Fruit fly (Drosophila melanogaster) whole organism, embryonic: ENCODE data around the gene EMC5.

Source experiments
- BEAF-32 ChIP-seq: fragments of 200-800 bp; sonication (Bioruptor generic); optimal IDR thresholded peaks from 3 replicates; lab custom pipeline; 2017; ENCODE audit warnings: missing biosample characterization, missing genetic modification characterization, mild to moderate bottlenecking, moderate library complexity, missing genetic modification reagents
- CG10431 ChIP-seq: fragments of 200-800 bp; sonication (Bioruptor generic); optimal IDR thresholded peaks from 3 replicates; lab custom pipeline; 2018; ENCODE audit warnings: missing biosample characterization, mild to moderate bottlenecking, missing genetic modification characterization
- CG11723 ChIP-seq: fragments of 200-800 bp; sonication (Bioruptor generic); optimal IDR thresholded peaks from 2 replicates; lab custom pipeline; 2017; ENCODE audit warnings: missing biosample characterization, mild to moderate bottlenecking, missing genetic modification characterization
- CG12659 ChIP-seq: fragments of 200-800 bp; sonication (Bioruptor generic); optimal IDR thresholded peaks from 3 replicates; lab custom pipeline; 2017; ENCODE audit warnings: mild to moderate bottlenecking, missing biosample characterization, missing genetic modification reagents, missing genetic modification characterization
- CG12744 ChIP-seq: fragments of 200-800 bp; sonication (Bioruptor generic); optimal IDR thresholded peaks from 2 replicates; lab custom pipeline; 2016; ENCODE audit warnings: missing biosample characterization, missing genetic modification characterization
- CG14667 ChIP-seq: fragments of 200-800 bp; sonication (Bioruptor generic); IDR thresholded peaks from 2 replicates; pipeline ENCODE4 v1.3.6; 2022; ENCODE audit warnings: missing biosample characterization, missing genetic modification characterization
- CG14860 ChIP-seq: fragments of 200-800 bp; sonication (Bioruptor generic); IDR thresholded peaks from 3 replicates; pipeline ENCODE4 v1.3.6; 2022; ENCODE audit warnings: missing biosample characterization, missing genetic modification characterization; ENCODE audit not compliant: partially characterized antibody
- CG1529 ChIP-seq: fragments of 200-800 bp; sonication (Bioruptor generic); optimal IDR thresholded peaks from 3 replicates; lab custom pipeline; 2018; ENCODE audit warnings: missing biosample characterization, missing genetic modification characterization
- CG15514 ChIP-seq: fragments of 200-800 bp; sonication (Bioruptor generic); optimal IDR thresholded peaks from 3 replicates; lab custom pipeline; 2017; ENCODE audit warnings: missing biosample characterization, missing genetic modification characterization, mild to moderate bottlenecking, moderate library complexity, missing genetic modification reagents
- CG17361 ChIP-seq: fragments of 200-800 bp; sonication (Bioruptor generic); IDR thresholded peaks from 3 replicates; pipeline ENCODE4 v1.3.6; 2022; ENCODE audit warnings: missing biosample characterization, missing genetic modification characterization
- CG17385 ChIP-seq: fragments of 200-800 bp; sonication (Bioruptor generic); optimal IDR thresholded peaks from 3 replicates; lab custom pipeline; 2018; ENCODE audit warnings: missing biosample characterization, mild to moderate bottlenecking, missing genetic modification characterization
- CG17802 ChIP-seq: fragments of 200-800 bp; sonication (Bioruptor generic); optimal IDR thresholded peaks from 2 replicates; lab custom pipeline; 2018; ENCODE audit warnings: missing biosample characterization, mild to moderate bottlenecking, missing genetic modification characterization, moderate library complexity
- CG2889 ChIP-seq: fragments of 200-800 bp; sonication (Bioruptor generic); IDR thresholded peaks from 3 replicates; pipeline ENCODE4 v1.3.6; 2022; ENCODE audit warnings: missing biosample characterization, missing genetic modification characterization
- CG30020 ChIP-seq: fragments of 200-800 bp; optimal IDR thresholded peaks from 2 replicates; lab custom pipeline; 2019; ENCODE audit warnings: missing biosample characterization, mild to moderate bottlenecking, missing genetic modification characterization, moderate library complexity
- CG3065 ChIP-seq: fragments of 200-800 bp; sonication (Bioruptor generic); optimal IDR thresholded peaks from 2 replicates; lab custom pipeline; 2016; ENCODE audit warnings: missing biosample characterization, missing genetic modification characterization
- CG4360 ChIP-seq: fragments of 200-800 bp; sonication (Bioruptor generic); IDR thresholded peaks from 2 replicates; pipeline ENCODE4 v1.3.6; 2022; ENCODE audit warnings: missing biosample characterization, missing genetic modification characterization
- CG4730 ChIP-seq: fragments of 200-800 bp; sonication (Bioruptor generic); IDR thresholded peaks from 2 replicates; pipeline ENCODE4 v1.3.6; 2022; ENCODE audit warnings: missing biosample characterization, missing genetic modification characterization
- CG6272 ChIP-seq: fragments of 200-800 bp; sonication (Bioruptor generic); IDR thresholded peaks from 2 replicates; pipeline ENCODE4 v1.3.6; 2022; ENCODE audit warnings: missing biosample characterization, missing genetic modification characterization
- CHES-1-like ChIP-seq: fragments of 200-800 bp; sonication (Bioruptor generic); optimal IDR thresholded peaks from 2 replicates; lab custom pipeline; 2016; ENCODE audit warnings: missing biosample characterization, missing genetic modification characterization
- Dek ChIP-seq: fragments of 200-800 bp; sonication (Bioruptor generic); optimal IDR thresholded peaks from 3 replicates; lab custom pipeline; 2019; ENCODE audit warnings: missing biosample characterization, mild to moderate bottlenecking, missing genetic modification characterization, moderate library complexity
- Gug ChIP-seq: fragments of 200-800 bp; sonication (Bioruptor generic); IDR thresholded peaks from 4 replicates; pipeline ENCODE4 v1.3.6; 2022; ENCODE audit warnings: missing biosample characterization, missing genetic modification characterization
- HLH4C ChIP-seq: fragments of 200-800 bp; sonication (Bioruptor generic); IDR thresholded peaks from 3 replicates; pipeline ENCODE4 v1.3.6; 2022; ENCODE audit warnings: missing biosample characterization, missing genetic modification characterization; ENCODE audit not compliant: partially characterized antibody
- HLHmδ ChIP-seq: fragments of 200-800 bp; sonication (Bioruptor generic); optimal IDR thresholded peaks from 2 replicates; lab custom pipeline; 2018; ENCODE audit warnings: missing biosample characterization, mild to moderate bottlenecking, missing genetic modification characterization, moderate library complexity
- Hr78 ChIP-seq, 2 experiments: fragments of 200-800 bp in 1 of 2; fragments of >200 bp in 1 of 2; sonication (Bioruptor generic) in 1 of 2; optimal IDR thresholded peaks; 2 replicates each; lab custom pipeline; 2017 to 2019; ENCODE audit warnings: missing biosample characterization in 2 of 2, missing genetic modification characterization in 2 of 2, mild to moderate bottlenecking in 1 of 2, moderate library complexity in 1 of 2
- Kr ChIP-seq: fragments of 200-800 bp; sonication (Bioruptor generic); optimal IDR thresholded peaks from 2 replicates; lab custom pipeline; 2017; ENCODE audit warnings: missing biosample characterization, mild to moderate bottlenecking, missing genetic modification characterization
- Spps ChIP-seq: fragments of 200-800 bp; sonication (Bioruptor generic); optimal IDR thresholded peaks from 2 replicates; lab custom pipeline; 2018; ENCODE audit warnings: missing biosample characterization, mild to moderate bottlenecking, missing genetic modification characterization
- TFAM ChIP-seq: fragments of 200-800 bp; sonication (Bioruptor generic); optimal IDR thresholded peaks from 2 replicates; lab custom pipeline; 2017; ENCODE audit warnings: missing biosample characterization, missing genetic modification characterization, inconsistent platforms
- ab ChIP-seq: fragments of 200-800 bp; sonication (Bioruptor generic); optimal IDR thresholded peaks from 2 replicates; lab custom pipeline; 2016; ENCODE audit warnings: missing biosample characterization, missing genetic modification characterization
- ara ChIP-seq: fragments of 200-800 bp; sonication (Bioruptor generic); IDR thresholded peaks from 2 replicates; pipeline ENCODE4 v1.3.6; 2022; ENCODE audit warnings: missing biosample characterization, missing genetic modification characterization
- az2 ChIP-seq: fragments of 200-800 bp; sonication (Bioruptor generic); optimal IDR thresholded peaks from 3 replicates; lab custom pipeline; 2016; ENCODE audit warnings: missing biosample characterization, missing genetic modification characterization
- bsh ChIP-seq, 2 experiments: fragments of 200-800 bp; sonication (Bioruptor generic); optimal IDR thresholded peaks; 2 replicates each; lab custom pipeline; 2017 to 2018; ENCODE audit warnings: mild to moderate bottlenecking in 2 of 2, missing biosample characterization in 2 of 2, missing genetic modification characterization in 2 of 2, moderate library complexity in 1 of 2
- btn ChIP-seq: fragments of 200-800 bp; sonication (Bioruptor generic); optimal IDR thresholded peaks from 2 replicates; lab custom pipeline; 2016; ENCODE audit warnings: missing biosample characterization, missing genetic modification characterization
- cas ChIP-seq: fragments of 200-800 bp; sonication (Bioruptor generic); IDR thresholded peaks from 2 replicates; pipeline ENCODE4 v1.3.6; 2022; ENCODE audit warnings: missing biosample characterization, missing genetic modification characterization
- caup ChIP-seq: fragments of 200-800 bp; sonication (Bioruptor generic); optimal IDR thresholded peaks from 3 replicates; lab custom pipeline; 2017; ENCODE audit warnings: missing biosample characterization, mild to moderate bottlenecking, missing genetic modification characterization, moderate library complexity; ENCODE audit not compliant: severe bottlenecking
- fu2 ChIP-seq: fragments of 200-800 bp; sonication (Bioruptor generic); optimal IDR thresholded peaks from 2 replicates; lab custom pipeline; 2016; ENCODE audit warnings: missing biosample characterization, missing genetic modification characterization
- gem ChIP-seq: fragments of 200-800 bp; sonication (Bioruptor generic); optimal IDR thresholded peaks from 2 replicates; lab custom pipeline; 2019; ENCODE audit warnings: missing biosample characterization, mild to moderate bottlenecking, missing genetic modification characterization, moderate library complexity
- hbn ChIP-seq: fragments of 200-800 bp; sonication (Bioruptor generic); IDR thresholded peaks from 2 replicates; pipeline ENCODE4 v1.3.6; 2022; ENCODE audit warnings: missing biosample characterization, missing genetic modification characterization; ENCODE audit not compliant: partially characterized antibody
- jumu ChIP-seq: fragments of 200-800 bp; sonication (Bioruptor generic); optimal IDR thresholded peaks from 3 replicates; lab custom pipeline; 2016; ENCODE audit warnings: missing biosample characterization, missing genetic modification characterization
- ken ChIP-seq: fragments of 200-800 bp; sonication (Bioruptor generic); IDR thresholded peaks from 3 replicates; pipeline ENCODE4 v1.3.6; 2022; ENCODE audit warnings: missing biosample characterization, missing genetic modification characterization
- mirr ChIP-seq: fragments of 200-800 bp; sonication (Bioruptor generic); optimal IDR thresholded peaks from 3 replicates; lab custom pipeline; 2018; ENCODE audit warnings: missing biosample characterization, mild to moderate bottlenecking, missing genetic modification characterization
- salm ChIP-seq: fragments of 200-800 bp; sonication (Bioruptor generic); optimal IDR thresholded peaks from 2 replicates; lab custom pipeline; 2018; ENCODE audit warnings: missing biosample characterization, mild to moderate bottlenecking, missing genetic modification characterization
- sens-2 ChIP-seq: fragments of 200-800 bp; sonication (Bioruptor generic); IDR thresholded peaks from 2 replicates; pipeline ENCODE4 v1.3.6; 2022; ENCODE audit warnings: missing biosample characterization, missing genetic modification characterization
- sisA ChIP-seq: fragments of 200-800 bp; sonication (Bioruptor generic); IDR thresholded peaks from 2 replicates; pipeline ENCODE4 v1.3.6; 2022; ENCODE audit warnings: missing biosample characterization, missing genetic modification characterization
- sqz ChIP-seq: fragments of 200-800 bp; sonication (Bioruptor generic); optimal IDR thresholded peaks from 3 replicates; lab custom pipeline; 2018; ENCODE audit warnings: missing biosample characterization, mild to moderate bottlenecking, missing genetic modification characterization
- toy ChIP-seq: fragments of 200-800 bp; sonication (Bioruptor generic); IDR thresholded peaks from 2 replicates; pipeline ENCODE4 v1.3.6; 2022; ENCODE audit warnings: missing biosample characterization, missing genetic modification characterization
- ttk ChIP-seq: fragments of 200-800 bp; sonication (Bioruptor generic); IDR thresholded peaks from 2 replicates; pipeline ENCODE4 v2.1.2; 2022; ENCODE audit warnings: missing biosample characterization, missing genetic modification characterization
- tup ChIP-seq: fragments of 200-800 bp; sonication (Bioruptor generic); optimal IDR thresholded peaks from 2 replicates; lab custom pipeline; 2016; ENCODE audit warnings: missing biosample characterization, mild to moderate bottlenecking, missing genetic modification characterization, moderate library complexity
- wek ChIP-seq: fragments of 200-800 bp; sonication (Bioruptor generic); optimal IDR thresholded peaks from 3 replicates; lab custom pipeline; 2018; ENCODE audit warnings: missing biosample characterization, mild to moderate bottlenecking, missing genetic modification characterization, moderate library complexity
- zen2 ChIP-seq: fragments of 200-800 bp; sonication (Bioruptor generic); IDR thresholded peaks from 3 replicates; pipeline ENCODE4 v1.3.6; 2022; ENCODE audit warnings: missing biosample characterization, missing genetic modification characterization; ENCODE audit not compliant: partially characterized antibody

The EMC5 gene

DNA sequence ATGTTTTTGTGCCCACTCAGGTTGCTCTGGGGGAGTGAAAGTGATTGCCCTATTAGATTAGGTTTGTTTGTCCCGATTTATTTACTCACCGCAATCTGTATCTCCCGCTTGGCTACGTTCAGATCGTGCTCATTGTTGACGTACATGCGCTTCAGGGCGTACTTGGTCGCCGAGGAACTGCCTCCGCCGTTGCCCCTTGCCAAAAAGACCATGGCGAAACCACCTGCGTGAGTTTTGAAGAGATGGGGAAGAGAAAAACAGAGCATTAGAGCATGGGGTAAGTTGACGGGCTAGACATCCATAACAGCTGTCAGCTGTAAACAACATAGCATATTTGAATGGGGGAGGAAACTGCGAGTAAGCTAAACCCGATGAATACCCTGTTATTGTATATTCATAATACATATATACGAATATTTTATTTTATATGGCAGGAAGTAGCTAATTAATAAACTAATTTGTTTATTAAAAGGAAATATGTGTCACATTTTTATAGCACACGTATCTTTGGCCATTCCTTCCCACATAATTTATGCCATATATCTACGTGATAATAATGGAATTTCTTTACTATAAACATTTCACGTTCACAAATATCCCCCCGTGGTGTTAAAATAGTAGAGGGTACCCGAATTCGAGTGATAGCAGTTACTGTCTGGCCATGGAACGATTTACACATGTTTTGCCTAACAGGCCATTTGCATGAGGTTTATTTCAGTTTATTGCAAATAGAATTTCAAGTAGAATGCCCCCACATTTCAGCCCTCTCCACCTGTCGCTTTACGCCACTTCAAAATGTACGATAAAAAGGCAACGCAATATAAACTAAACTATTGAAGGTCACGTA lies 21.9 kb upstream of the EMC5 start (continued):
- TF ChIP-seq ken (no peak), ara (GFP tag; lab: Robert Waterston, UW) (0 out of 2 replicates have a peak, but pooled peaks have one; percentile 25), CG1529 (no peak), CG2889 (GFP tag; lab: Robert Waterston, UW) (no peak), CG17802 (tag; lab: Kevin White, UChicago) (no peak), wek (GFP tag; lab: Kevin White, UChicago) (no peak), CHES-1-like (GFP tag; lab: Kevin White, UChicago) (no peak), CG11723 (no peak), Dek (tag; lab: Kevin White, UChicago) (no peak), gem (tag; lab: Kevin White, UChicago) (peak; percentile 64), TFAM (GFP tag; lab: Kevin White, UChicago) (no peak), CG6272 (GFP tag; lab: Robert Waterston, UW) (0 out of 2 replicates have a peak, but pooled peaks have one; percentile 11), bsh (GFP tag; optimal IDR thresholded peaks at IDR 0.05; lab: Kevin White, UChicago) (peak in 1 of 2 experiments; percentile 3), CG12659 (GFP tag; lab: Kevin White, UChicago) (no peak), CG17385 (GFP tag; lab: Kevin White, UChicago) (no peak), mirr (GFP tag; lab: Kevin White, UChicago) (peak; percentile 84), Spps (tag; lab: Kevin White, UChicago) (no peak), az2 (GFP tag; lab: Kevin White, UChicago) (no peak), CG15514 (GFP tag; lab: Kevin White, UChicago) (peak; percentile 39), Kr (GFP tag; lab: Kevin White, UChicago) (no peak), CG3065 (no peak), btn (GFP tag; lab: Kevin White, UChicago) (no peak), CG4360 (GFP tag; lab: Robert Waterston, UW) (no peak), ttk (GFP tag; lab: Robert Waterston, UW) (no peak), hbn (GFP tag; lab: Robert Waterston, UW) (no peak), salm (tag; lab: Kevin White, UChicago) (no peak), sens-2 (no peak), cas (GFP tag; lab: Robert Waterston, UW) (no peak), sqz (GFP tag; lab: Kevin White, UChicago) (no peak), HLH4C (GFP tag; lab: Robert Waterston, UW) (no peak), CG12744 (GFP tag; lab: Kevin White, UChicago) (no peak), CG30020 (tag; lab: Kevin White, UChicago) (no peak), CG14860 (GFP tag; lab: Robert Waterston, UW) (no peak), Gug (GFP tag; lab: Robert Waterston, UW) (no peak), fu2 (GFP tag; lab: Kevin White, UChicago) (no peak), sisA (GFP tag; lab: Robert Waterston, UW) (peak; percentile 24; the same call in 1 of the 2 replicates), BEAF-32 (GFP tag; lab: Kevin White, UChicago) (no peak), tup (GFP tag; lab: Kevin White, UChicago) (no peak), caup (no peak), CG14667 (no peak), toy (GFP tag; lab: Robert Waterston, UW) (no peak), HLHmδ (GFP tag; lab: Kevin White, UChicago) (no peak), CG17361 (no peak; the same call in 2 of the 3 replicates), CG4730 (GFP tag; lab: Robert Waterston, UW) (no peak), ab (GFP tag; lab: Kevin White, UChicago) (no peak), Hr78 (GFP tag; optimal IDR thresholded peaks at IDR 0.05; lab: Kevin White, UChicago) (no peak), CG10431 (GFP tag; lab: Kevin White, UChicago) (no peak), jumu (GFP tag; lab: Kevin White, UChicago) (no peak), zen2 (GFP tag; lab: Robert Waterston, UW) (no peak)
